Fruit fly (Drosophila melanogaster): ENCODE results near the gene CG12725.

The CG12725 gene

DNA sequence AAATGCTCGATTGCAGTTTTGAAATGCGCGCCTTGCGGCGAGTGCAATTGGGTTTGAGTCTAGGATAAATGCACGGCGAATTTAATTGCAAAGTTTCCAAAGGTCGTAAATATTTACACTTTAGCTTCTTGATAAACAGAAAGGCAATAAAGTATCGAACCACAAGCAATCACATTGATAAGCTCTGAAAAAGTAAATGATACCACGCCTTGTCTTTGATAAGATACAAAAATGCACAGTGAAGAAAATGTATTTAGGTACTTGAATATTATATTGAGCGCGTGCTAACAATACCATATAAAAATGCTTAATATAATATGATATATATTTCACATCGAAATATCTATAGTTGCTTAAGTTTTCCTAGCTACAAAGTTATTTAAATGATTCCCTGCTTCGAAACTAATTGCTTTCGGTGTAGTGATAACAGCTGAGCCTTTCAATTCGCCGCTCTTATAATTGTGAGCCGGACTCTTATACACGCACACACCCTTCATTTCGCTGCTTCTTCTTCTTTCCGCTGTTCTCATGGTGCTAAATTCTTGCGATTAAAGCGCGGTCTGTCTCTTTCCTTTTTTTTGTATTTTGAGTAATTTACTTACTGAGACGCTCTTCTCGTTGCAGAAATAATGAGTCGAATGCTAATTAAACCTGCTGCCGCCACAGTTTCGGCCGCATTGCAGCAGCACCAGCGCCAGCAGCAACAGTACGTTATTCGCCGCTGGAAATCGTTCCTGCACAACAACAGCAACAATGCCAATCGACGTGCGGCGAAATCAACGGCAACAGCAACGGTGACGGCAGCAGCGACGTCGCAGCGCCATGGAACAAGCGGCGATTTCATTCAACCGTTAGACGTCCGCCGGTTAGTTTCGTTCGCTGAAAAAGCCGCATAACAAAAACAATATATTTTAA lies 29.2 kb downstream of the CG12725 start (continued):
- TF ChIP-seq CG15601 (tag; optimal IDR thresholded peaks at IDR 0.05) (peak; percentile 42), HLH54F (GFP tag; optimal IDR thresholded peaks at IDR 0.05) (peak; percentile 26), Mrtf (GFP tag; IDR thresholded peaks at IDR 0.05) (peak; percentile 56; the same call in 1 of the 3 replicates), odd (GFP tag; optimal IDR thresholded peaks at IDR 0.05) (peak; percentile 68), CG12236 (GFP tag; optimal IDR thresholded peaks at IDR 0.05) (no peak), row (GFP tag; IDR thresholded peaks at IDR 0.05) (peak; percentile 93), ken (GFP tag; IDR thresholded peaks at IDR 0.05) (peak; percentile 74; the same call in 1 of the 3 replicates), Hsf (GFP tag; optimal IDR thresholded peaks at IDR 0.05) (peak; percentile 68), CG8359 (GFP tag; optimal IDR thresholded peaks at IDR 0.05; ENCODE audit: borderline replicate concordance) (no peak), gce (GFP tag; IDR thresholded peaks at IDR 0.05) (peak; percentile 73; the same call in 1 of the 3 replicates), CG9797 (GFP tag; optimal IDR thresholded peaks at IDR 0.05) (no peak), Aef1 (GFP tag; IDR thresholded peaks at IDR 0.05) (peak; percentile 76), CG10654 (GFP tag; optimal IDR thresholded peaks at IDR 0.05) (peak; percentile 80), Hr3 (GFP tag; optimal IDR thresholded peaks at IDR 0.05) (peak; percentile 80), CG43689 (GFP tag; IDR thresholded peaks at IDR 0.05) (peak; percentile 71), vvl (GFP tag; IDR thresholded peaks at IDR 0.05) (peak; percentile 92), Bdp1 (GFP tag; optimal IDR thresholded peaks at IDR 0.05) (peak; percentile 35), pros (GFP tag; optimal IDR thresholded peaks at IDR 0.05) (peak; percentile 62), CG10274 (GFP tag; optimal IDR thresholded peaks at IDR 0.05) (peak; percentile 34), unpg (GFP tag; optimal IDR thresholded peaks at IDR 0.05) (peak; percentile 88), Tbp (GFP tag; optimal IDR thresholded peaks at IDR 0.05) (no peak), D19B (GFP tag; optimal IDR thresholded peaks at IDR 0.05) (peak; percentile 67), sob (GFP tag; IDR thresholded peaks at IDR 0.05) (peak; percentile 90), CG1792 (GFP tag; optimal IDR thresholded peaks at IDR 0.05) (peak; percentile 7), CG31441 (GFP tag; IDR thresholded peaks at IDR 0.05) (peak; percentile 80), bsh (GFP tag; optimal IDR thresholded peaks at IDR 0.05) (peak; percentile 68 to 90), CG42726 (GFP tag; IDR thresholded peaks at IDR 0.05; ENCODE audit: partially characterized antibody) (no peak), luna (GFP tag; optimal IDR thresholded peaks at IDR 0.05) (no peak), CG3838 (GFP tag; optimal IDR thresholded peaks at IDR 0.05) (no peak), scrt (GFP tag; optimal IDR thresholded peaks at IDR 0.05) (peak; percentile 63), Antp (GFP tag; optimal IDR thresholded peaks at IDR 0.05) (no peak), Hmr (GFP tag; optimal IDR thresholded peaks at IDR 0.05) (peak; percentile 89), CG10462 (GFP tag; optimal IDR thresholded peaks at IDR 0.05) (peak; percentile 57), cas (GFP tag; IDR thresholded peaks at IDR 0.05) (0 out of 2 replicates have a peak, but pooled peaks have one; percentile 51), Poxn (GFP tag; IDR thresholded peaks at IDR 0.05) (no peak), CG11093 (GFP tag; IDR thresholded peaks at IDR 0.05) (peak; percentile 61; the same call in 2 of the 3 replicates), CG10565 (GFP tag; optimal IDR thresholded peaks at IDR 0.05) (peak; percentile 13), esg (GFP tag; conservative IDR thresholded peaks at IDR 0.05) (peak; percentile 81), zf30C (GFP tag; optimal IDR thresholded peaks at IDR 0.05) (peak; percentile 97), Jarid2 (GFP tag; optimal IDR thresholded peaks at IDR 0.05) (peak; percentile 58), vnd (GFP tag; IDR thresholded peaks at IDR 0.05; ENCODE audit: partially characterized antibody) (no peak), CG14014 (GFP tag; IDR thresholded peaks at IDR 0.05) (peak; percentile 66; the same call in 1 of the 2 replicates), CG2116 (GFP tag; optimal IDR thresholded peaks at IDR 0.05) (peak; percentile 44), CG12744 (GFP tag; optimal IDR thresholded peaks at IDR 0.05) (peak; percentile 40), cwo (GFP tag; optimal IDR thresholded peaks at IDR 0.05) (peak; percentile 63), Scr (GFP tag; IDR thresholded peaks at IDR 0.05; ENCODE audit: partially characterized antibody) (no peak), dati (GFP tag; IDR thresholded peaks at IDR 0.05) (0 out of 2 replicates have a peak, but pooled peaks have one; percentile 2), chm (GFP tag; IDR thresholded peaks at IDR 0.05) (peak; percentile 80)
